Worm (Caenorhabditis elegans): ENCODE results near the gene fbxa-29.

fbxa-29 gene

ce11 chrIII:1303414-1303813, 29.9 kb upstream of the fbxa-29 start, which contains the start of gene fbxa-75:
Gene fbxa-75 (plus strand): TSS chrIII:1303714.
- no peak for TF ChIP-seq sem-4 (tag; optimal IDR thresholded peaks at IDR 0.05)

DNA sequence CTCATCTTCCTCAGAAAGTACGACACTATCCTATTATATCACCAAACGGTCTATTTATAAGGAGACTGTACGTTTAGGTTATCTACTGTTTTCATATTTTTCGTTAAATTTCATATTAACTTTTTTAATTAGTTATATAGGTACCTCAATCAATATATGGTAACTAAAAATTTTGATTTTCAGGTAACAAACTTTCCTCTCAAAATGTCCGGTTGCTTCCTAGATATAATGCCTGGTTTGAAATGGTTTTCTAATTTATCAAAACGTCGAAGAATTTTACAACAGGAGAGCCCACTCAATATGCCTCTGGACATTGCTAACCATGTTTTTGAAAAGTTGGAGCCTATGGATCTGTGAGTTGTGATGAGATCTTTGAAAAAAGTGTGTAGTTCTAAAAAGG, 24.1 kb upstream of the fbxa-29 start, which contains the start of gene fbxa-28:
TSS of gene fbxa-28 (plus strand) at position 301 of the 400 bp plus-strand sequence.
- TF ChIP-seq sma-9 (GFP tag; optimal IDR thresholded peaks at IDR 0.05) (no peak), sma-9 (tag; optimal IDR thresholded peaks at IDR 0.05) (no peak), gmeb-1 (tag; optimal IDR thresholded peaks at IDR 0.05) (no peak), nhr-6 (tag; optimal IDR thresholded peaks at IDR 0.05) (no peak)

DNA sequence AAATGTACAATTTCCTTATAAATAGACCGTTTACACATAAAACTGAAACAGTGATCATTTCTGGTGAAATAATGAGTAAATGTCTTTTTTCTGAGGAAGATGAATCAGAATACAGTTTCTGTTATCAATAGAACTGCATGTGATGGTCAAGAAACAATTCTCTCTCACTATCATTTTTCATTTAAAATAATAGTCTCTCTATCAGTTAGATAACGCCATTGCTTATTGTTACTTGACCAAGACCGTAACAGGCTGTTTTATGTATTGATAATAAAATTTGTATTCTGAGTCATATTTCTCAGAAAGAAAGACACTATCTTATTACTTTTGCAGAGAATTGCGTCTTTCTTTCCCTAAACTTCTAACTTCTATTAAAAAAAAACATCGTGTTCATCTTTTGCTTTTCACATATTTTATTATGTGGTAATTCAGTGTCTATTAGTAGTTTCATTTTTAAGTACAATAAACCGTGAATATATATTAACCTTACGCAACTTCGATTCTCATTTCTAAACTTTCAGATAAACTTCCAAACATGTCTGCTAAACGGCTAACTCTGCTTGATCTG, 21.7 kb upstream of the fbxa-29 start, which contains the start of gene fbxa-35:
TSS of gene fbxa-35 (plus strand) at position 518 of the 568 bp plus-strand sequence.
- TF ChIP-seq fos-1 (tag; optimal IDR thresholded peaks at IDR 0.05) (peak; percentile 87), ama-1 (optimal IDR thresholded peaks at IDR 0.05) (no peak)

- TF ChIP-seq blmp-1 (tag; optimal IDR thresholded peaks at IDR 0.05; ENCODE audit: insufficient read depth) (no peak), crh-2 (tag; optimal IDR thresholded peaks at IDR 0.05) (no peak), nhr-21 (tag; optimal IDR thresholded peaks at IDR 0.05) (no peak), ztf-4 (tag; optimal IDR thresholded peaks at IDR 0.05) (no peak), nhr-10 (tag; optimal IDR thresholded peaks at IDR 0.05) (no peak), R02D3.7 (tag; optimal IDR thresholded peaks at IDR 0.05) (no peak), aly-2 (tag; optimal IDR thresholded peaks at IDR 0.05) (no peak), Y55F3AM.14 (GFP tag; optimal IDR thresholded peaks at IDR 0.05) (no peak), nhr-23 (tag; optimal IDR thresholded peaks at IDR 0.05) (no peak), zag-1 (tag; optimal IDR thresholded peaks at IDR 0.05) (no peak), ceh-82 (tag; optimal IDR thresholded peaks at IDR 0.05) (no peak)
Measured at ce11 chrIII:1293135-1293534, 19.6 kb upstream of the fbxa-29 start, which contains the start of gene fbxa-36. Gene fbxa-36 (minus strand): TSS chrIII:1293235.

DNA sequence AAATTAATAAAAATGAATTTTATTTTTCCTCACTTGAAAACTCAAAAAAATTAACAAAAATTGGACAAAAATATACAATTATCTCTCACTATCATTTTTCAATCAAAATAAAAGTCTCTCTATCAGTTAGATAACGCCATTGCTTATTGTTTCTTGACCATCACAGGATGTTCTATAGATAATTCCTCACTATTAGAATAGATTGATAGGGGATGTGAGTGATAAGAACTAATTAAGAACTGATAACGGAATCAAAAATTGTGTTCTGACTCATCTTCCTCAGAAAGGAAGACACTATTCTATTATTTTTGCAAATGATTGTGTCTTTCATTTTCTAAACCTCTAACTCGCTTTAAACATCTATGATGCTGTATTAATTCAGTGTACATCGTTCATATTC, 15.6 kb upstream of the fbxa-29 start:
- TF ChIP-seq Y55F3AM.14 (GFP tag; optimal IDR thresholded peaks at IDR 0.05) (no peak), ztf-4 (tag; optimal IDR thresholded peaks at IDR 0.05) (no peak), gmeb-1 (tag; optimal IDR thresholded peaks at IDR 0.05) (no peak), unc-62 (GFP tag; optimal IDR thresholded peaks at IDR 0.05) (no peak), nhr-21 (tag; optimal IDR thresholded peaks at IDR 0.05) (no peak), fos-1 (tag; optimal IDR thresholded peaks at IDR 0.05) (peak; percentile 70)

- TF ChIP-seq sma-9 (GFP tag; optimal IDR thresholded peaks at IDR 0.05) (no peak), sma-9 (tag; optimal IDR thresholded peaks at IDR 0.05) (no peak), nhr-129 (tag; optimal IDR thresholded peaks at IDR 0.05) (peak; percentile 64)
Measured at ce11 chrIII:1288473-1289056, 15.1 kb upstream of the fbxa-29 start, which contains the start of gene fbxa-50. Gene fbxa-50 (minus strand): TSS chrIII:1288523.

DNA sequence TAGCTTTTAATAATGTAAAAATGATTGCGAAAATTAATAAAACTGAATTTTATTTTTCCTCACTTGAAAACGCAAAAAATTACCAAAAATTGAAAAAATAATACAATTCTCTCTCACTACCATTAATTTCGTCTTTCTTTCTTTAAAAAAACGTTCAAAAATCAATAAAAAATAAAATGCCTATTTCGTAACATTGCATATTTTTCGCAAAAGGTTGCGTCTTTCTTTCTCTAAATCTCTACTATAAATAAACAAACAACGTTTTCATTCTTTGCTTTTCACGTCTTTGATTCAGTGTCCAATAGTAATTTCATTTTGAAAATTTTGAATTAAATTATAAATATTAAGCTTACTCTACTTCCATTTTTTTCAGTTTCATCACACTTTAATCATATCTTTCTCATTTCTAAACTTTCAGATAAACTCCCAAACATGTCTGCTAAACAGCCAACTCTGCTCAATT, 11.1 kb upstream of the fbxa-29 start, which contains the start of gene fbxa-37:
TSS of gene fbxa-37 (plus strand) at position 413 of the 463 bp plus-strand sequence.
- TF ChIP-seq ceh-16 (tag; optimal IDR thresholded peaks at IDR 0.05) (no peak), crh-2 (tag; optimal IDR thresholded peaks at IDR 0.05) (peak; percentile 26), unc-55 (GFP tag; optimal IDR thresholded peaks at IDR 0.05) (peak; percentile 82), nhr-129 (tag; optimal IDR thresholded peaks at IDR 0.05) (peak; percentile 98), lin-11 (tag; optimal IDR thresholded peaks at IDR 0.05) (no peak), ztf-4 (tag; optimal IDR thresholded peaks at IDR 0.05) (no peak), snpc-4 (tag; optimal IDR thresholded peaks at IDR 0.05) (no peak), C34F6.9 (tag; optimal IDR thresholded peaks at IDR 0.05) (peak; percentile 67), fos-1 (tag; optimal IDR thresholded peaks at IDR 0.05) (peak; percentile 20)

ce11 chrIII:1279197-1279596, 5.7 kb upstream of the fbxa-29 start:
- TF ChIP-seq ztf-4 (tag; optimal IDR thresholded peaks at IDR 0.05) (no peak), crh-2 (tag; optimal IDR thresholded peaks at IDR 0.05) (peak; percentile 60), sma-9 (GFP tag; optimal IDR thresholded peaks at IDR 0.05) (peak; percentile 10), sma-9 (tag; optimal IDR thresholded peaks at IDR 0.05) (no peak), elt-3 (tag; optimal IDR thresholded peaks at IDR 0.05) (no peak), lin-13 (GFP tag; optimal IDR thresholded peaks at IDR 0.05) (no peak), mdl-1 (tag; optimal IDR thresholded peaks at IDR 0.05) (no peak), nhr-11 (tag; optimal IDR thresholded peaks at IDR 0.05) (no peak), snpc-4 (tag; optimal IDR thresholded peaks at IDR 0.05) (no peak), alr-1 (tag; optimal IDR thresholded peaks at IDR 0.05) (no peak), nhr-129 (tag; optimal IDR thresholded peaks at IDR 0.05) (peak; percentile 95), lsy-2 (tag; optimal IDR thresholded peaks at IDR 0.05) (peak in 1 of 2 experiments; percentile 18), ama-1 (optimal IDR thresholded peaks at IDR 0.05) (no peak), nhr-10 (tag; optimal IDR thresholded peaks at IDR 0.05) (no peak), nhr-237 (tag; optimal IDR thresholded peaks at IDR 0.05) (no peak), F13H6.1 (tag; optimal IDR thresholded peaks at IDR 0.05) (peak; percentile 70), dmd-4 (tag; optimal IDR thresholded peaks at IDR 0.05) (no peak), ztf-1 (GFP tag; conservative IDR thresholded peaks at IDR 0.05) (no peak), lin-39 (tag; optimal IDR thresholded peaks at IDR 0.05) (no peak), nhr-77 (tag; optimal IDR thresholded peaks at IDR 0.05) (no peak)

Measured in whole organism, L2 larva.